Worm (Caenorhabditis elegans) whole organism, L4/young adult: ENCODE results near the gene best-21.

Experiments
- W03F9.2 ChIP-seq: fragments of 150-350 bp; optimal IDR thresholded peaks from 2 replicates; lab custom pipeline; 2014; ENCODE audit warnings: missing biosample characterization, missing genetic modification characterization
- dao-5 ChIP-seq: sonication (generic microtip); optimal IDR thresholded peaks from 2 replicates; lab custom pipeline; 2016; ENCODE audit warnings: missing genotype, missing genetic modification characterization, moderate library complexity, missing compliant biosample characterization
- him-1 ChIP-seq: sonication (generic microtip); optimal IDR thresholded peaks from 2 replicates; lab custom pipeline; 2016; ENCODE audit warnings: missing genotype, missing genetic modification reagents, missing genetic modification characterization, missing compliant biosample characterization

DNA sequence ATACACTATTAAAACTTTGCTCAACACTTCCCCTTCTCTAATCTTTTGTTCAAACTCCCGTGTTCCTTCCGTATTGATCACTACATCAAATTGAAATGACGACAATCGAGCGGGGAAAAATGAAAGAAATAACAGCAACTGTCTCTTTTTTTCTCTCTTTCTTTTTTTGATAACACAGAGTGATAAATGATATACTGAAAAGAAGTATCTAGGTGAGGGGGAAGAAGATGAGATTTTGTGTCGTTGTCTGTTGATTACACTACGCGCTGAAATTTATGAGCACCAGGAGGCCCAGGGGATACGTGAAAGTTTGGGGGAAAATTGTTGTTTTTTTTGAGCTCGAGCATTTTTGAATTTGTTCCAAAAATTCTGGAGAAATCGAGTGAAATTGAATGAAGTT is 28.2 kb upstream of the best-21 start:
- TF ChIP-seq W03F9.2 (tag; lab: Kevin White, UChicago) (no peak), him-1 (tag; lab: Kevin White, UChicago) (no peak), dao-5 (no peak)
